Worm (Caenorhabditis elegans): Measurements from ENCODE around the gene ugt-22.

DNA sequence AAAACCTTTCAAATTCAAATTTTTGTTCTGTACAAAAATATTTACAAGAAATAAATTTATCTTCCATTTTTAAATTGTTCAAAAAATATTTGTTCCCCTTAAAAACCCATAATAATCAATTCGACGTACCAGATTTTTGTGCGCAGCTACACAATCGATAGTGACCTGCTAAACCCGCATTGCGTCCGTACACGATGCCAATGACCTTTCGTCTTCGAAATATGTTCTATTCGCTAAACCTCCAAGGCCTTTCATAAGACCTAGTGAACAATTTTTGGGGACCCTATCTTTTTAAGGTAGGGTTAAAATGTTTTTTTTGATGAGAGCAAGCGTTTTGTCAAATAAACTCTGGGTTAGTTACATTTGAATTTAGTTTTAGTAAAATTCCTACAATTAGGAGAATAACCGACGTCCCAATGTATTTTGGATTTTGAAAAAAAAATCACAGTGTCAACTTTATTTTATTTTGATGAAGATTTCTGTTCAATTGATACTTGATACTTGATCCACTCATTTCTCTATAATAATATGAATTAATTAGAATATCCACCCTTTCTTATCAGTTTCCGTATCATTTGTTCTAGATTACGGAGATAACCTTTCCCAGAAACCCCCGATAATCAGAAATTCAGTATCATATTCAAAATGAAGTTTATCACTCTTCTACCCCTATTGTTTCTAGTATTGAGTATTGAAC is 36.9 kb upstream of the ugt-22 start, which contains the start of gene Y45F10B.59:
- no peak for TF ChIP-seq tab-1 (GFP tag; IDR thresholded peaks at IDR 0.05)
- no peak for TF ChIP-seq klf-2 (GFP tag; conservative IDR thresholded peaks at IDR 0.05)
- TF ChIP-seq cog-1 (tag; optimal IDR thresholded peaks at IDR 0.05): no peak
- TF ChIP-seq ztf-29 (GFP tag; IDR thresholded peaks at IDR 0.05): no peak

Data from whole organism, midembryonic.